Worm (Caenorhabditis elegans): Measurements from ENCODE around the gene B0252.5.

DNA sequence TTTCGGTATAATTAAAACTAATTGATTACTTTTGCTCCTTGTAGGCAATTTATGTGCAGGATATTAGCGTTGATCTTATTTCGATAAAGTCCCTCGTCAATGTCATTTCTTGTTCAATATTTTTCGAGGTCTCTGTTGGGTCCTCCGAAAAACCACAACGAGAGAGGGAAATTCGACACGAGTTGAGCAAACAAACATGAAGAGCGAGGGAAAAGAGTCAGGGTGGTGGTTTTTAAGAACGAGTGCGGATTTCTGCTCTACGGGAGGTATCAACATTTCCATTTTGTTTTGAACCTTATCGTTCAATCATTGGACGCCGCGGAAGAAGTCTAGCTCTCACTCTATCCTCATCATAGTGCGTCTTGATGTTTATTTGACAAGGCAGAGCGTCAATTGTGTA lies 16.1 kb upstream of the B0252.5 start:
- TF ChIP-seq lin-15B (tag; optimal IDR thresholded peaks at IDR 0.05) (no peak), F16B12.6 (tag; optimal IDR thresholded peaks at IDR 0.05) (no peak), aha-1 (tag; optimal IDR thresholded peaks at IDR 0.05) (no peak), nhr-76 (tag; optimal IDR thresholded peaks at IDR 0.05) (no peak), fkh-8 (tag; optimal IDR thresholded peaks at IDR 0.05) (no peak)

Data from whole organism, L1 larva.